Fruit fly (Drosophila melanogaster) whole organism, embryonic: ENCODE data around the gene Nthl1.

Experiments used
- CG1529 ChIP-seq: fragments of 200-800 bp; sonication (Bioruptor generic); optimal IDR thresholded peaks from 3 replicates; lab custom pipeline; 2018; ENCODE audit warnings: missing biosample characterization, missing genetic modification characterization
- CG7271 ChIP-seq: fragments of 200-800 bp; sonication (Bioruptor generic); optimal IDR thresholded peaks from 2 replicates; lab custom pipeline; 2018; ENCODE audit warnings: missing biosample characterization, mild to moderate bottlenecking, missing genetic modification characterization, moderate library complexity
- CG9215 ChIP-seq: fragments of 200-800 bp; sonication (Bioruptor generic); IDR thresholded peaks from 2 replicates; pipeline ENCODE4 v1.3.6; 2022; ENCODE audit warnings: missing biosample characterization, missing genetic modification characterization
- zfh2 ChIP-seq: fragments of 200-800 bp; sonication (Bioruptor generic); optimal IDR thresholded peaks from 2 replicates; lab custom pipeline; 2016; ENCODE audit warnings: missing biosample characterization, missing genetic modification characterization

- no peak for TF ChIP-seq zfh2
- no peak for TF ChIP-seq CG9215 (GFP tag; lab: Robert Waterston, UW)
- TF ChIP-seq CG1529 (GFP tag; lab: Kevin White, UChicago), result no peak
- no peak for TF ChIP-seq CG7271
Observed at dm6 chr2L:20943148-20943547, 15.5 kb upstream of the Nthl1 start.
